Worm (Caenorhabditis elegans): ENCODE data around the gene Y16B4A.2.

DNA sequence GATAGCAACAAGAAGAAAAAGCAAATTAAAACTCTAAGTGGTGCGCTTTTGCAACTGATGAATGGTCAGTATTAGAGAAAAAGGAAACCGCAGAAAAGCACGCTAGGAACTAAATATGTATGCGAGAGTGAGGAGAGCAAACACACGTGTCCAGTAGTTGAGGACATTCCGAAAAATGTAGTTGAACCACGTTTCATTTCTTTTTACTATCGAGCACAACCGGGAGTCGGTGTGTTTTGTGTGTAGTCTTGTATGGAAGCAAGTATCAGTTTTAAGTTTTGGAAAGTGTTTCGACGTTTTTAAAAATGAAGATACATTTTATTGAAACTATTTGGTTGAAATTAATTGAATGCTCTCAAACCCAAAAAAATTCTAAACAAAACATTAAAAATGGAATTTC lies 31.6 kb downstream of the Y16B4A.2 start, which contains the start of gene C05G5.1:
- TF ChIP-seq ceh-36 (tag; optimal IDR thresholded peaks at IDR 0.05), result no peak
- TF ChIP-seq scrt-1 (GFP tag; IDR thresholded peaks at IDR 0.05), result no peak
- TF ChIP-seq tbx-11 (GFP tag; IDR thresholded peaks at IDR 0.05), result no peak
- no peak for TF ChIP-seq ama-1 (optimal IDR thresholded peaks at IDR 0.05)
- TF ChIP-seq aly-1 (tag; optimal IDR thresholded peaks at IDR 0.05), result no peak
- no peak for TF ChIP-seq flt-1 (GFP tag; IDR thresholded peaks at IDR 0.05)
